Worm (Caenorhabditis elegans) whole organism, mixed stage, embryonic: ENCODE results near the gene alfa-1.

ENCODE experiments used
- M03D4.4 ChIP-seq: sonication (generic microtip); optimal IDR thresholded peaks from 2 replicates; lab custom pipeline; 2017; ENCODE audit warnings: mild to moderate bottlenecking, missing genetic modification characterization, missing compliant biosample characterization
- ceh-39 ChIP-seq: fragments of 150-350 bp; optimal IDR thresholded peaks from 2 replicates; lab custom pipeline; 2014; ENCODE audit warnings: missing biosample characterization, missing genetic modification characterization
- ceh-43 ChIP-seq: fragments of 200-800 bp; sonication (Bioruptor generic); optimal IDR thresholded peaks from 2 replicates; lab custom pipeline; 2018; ENCODE audit warnings: mild to moderate bottlenecking, missing genetic modification characterization, moderate library complexity, missing compliant biosample characterization
- ceh-83 ChIP-seq: fragments of 200-800 bp; sonication (Bioruptor generic); optimal IDR thresholded peaks from 2 replicates; lab custom pipeline; 2018; ENCODE audit warnings: mild to moderate bottlenecking, missing genetic modification characterization, missing compliant biosample characterization
- ces-1 ChIP-seq: fragments of 150-350 bp; optimal IDR thresholded peaks from 2 replicates; lab custom pipeline; 2014; ENCODE audit warnings: missing biosample characterization, missing genetic modification reagents, missing genetic modification characterization
- cnd-1 ChIP-seq: fragments of 200-800 bp; sonication (Bioruptor generic); optimal IDR thresholded peaks from 2 replicates; lab custom pipeline; 2018; ENCODE audit warnings: mild to moderate bottlenecking, missing genetic modification characterization, missing compliant biosample characterization
- ham-2 ChIP-seq: fragments of 200-800 bp; sonication (Bioruptor generic); optimal IDR thresholded peaks from 2 replicates; lab custom pipeline; 2018; ENCODE audit warnings: mild to moderate bottlenecking, missing genetic modification characterization, missing compliant biosample characterization
- hlh-1 ChIP-seq: fragments of 150-350 bp; optimal IDR thresholded peaks from 2 replicates; lab custom pipeline; 2014; ENCODE audit warnings: missing biosample characterization, missing genetic modification reagents, missing genetic modification characterization
- lin-32 ChIP-seq: fragments of 200-800 bp; sonication (Bioruptor generic); optimal IDR thresholded peaks from 2 replicates; lab custom pipeline; 2018; ENCODE audit warnings: mild to moderate bottlenecking, missing genetic modification characterization, missing compliant biosample characterization
- lsy-2 ChIP-seq: fragments of 150-350 bp; optimal IDR thresholded peaks from 2 replicates; lab custom pipeline; 2014; ENCODE audit warnings: missing biosample characterization, missing genetic modification characterization
- mab-5 ChIP-seq: fragments of 150-350 bp; optimal IDR thresholded peaks from 2 replicates; lab custom pipeline; 2014; ENCODE audit warnings: missing biosample characterization, missing genetic modification characterization
- mep-1 ChIP-seq: fragments of 150-350 bp; optimal IDR thresholded peaks from 2 replicates; lab custom pipeline; 2017; ENCODE audit warnings: missing biosample characterization, missing genetic modification reagents, missing genetic modification characterization, inconsistent platforms
- mls-2 ChIP-seq: sonication (generic microtip); optimal IDR thresholded peaks from 2 replicates; lab custom pipeline; 2016; ENCODE audit warnings: mild to moderate bottlenecking, missing genetic modification characterization, moderate library complexity, missing compliant biosample characterization
- nhr-12 ChIP-seq: fragments of 150-350 bp; optimal IDR thresholded peaks from 2 replicates; lab custom pipeline; 2014; ENCODE audit warnings: missing biosample characterization, missing genetic modification characterization
- nhr-2 ChIP-seq: fragments of 150-350 bp; optimal IDR thresholded peaks from 2 replicates; lab custom pipeline; 2014; ENCODE audit warnings: missing biosample characterization, missing genetic modification characterization
- nhr-237 ChIP-seq: fragments of 150-350 bp; optimal IDR thresholded peaks from 2 replicates; lab custom pipeline; 2014; ENCODE audit warnings: missing biosample characterization, missing genetic modification characterization
- nhr-28 ChIP-seq: fragments of 150-350 bp; optimal IDR thresholded peaks from 2 replicates; lab custom pipeline; 2014; ENCODE audit warnings: missing biosample characterization, missing genetic modification characterization
- nhr-76 ChIP-seq: sonication (generic microtip); optimal IDR thresholded peaks from 2 replicates; lab custom pipeline; 2017; ENCODE audit warnings: missing biosample characterization, missing genetic modification characterization
- snpc-4 ChIP-seq: fragments of 150-350 bp; optimal IDR thresholded peaks from 2 replicates; lab custom pipeline; 2014; ENCODE audit warnings: missing biosample characterization, missing genetic modification characterization
- sptf-1 ChIP-seq: sonication (generic microtip); optimal IDR thresholded peaks from 2 replicates; lab custom pipeline; 2017; ENCODE audit warnings: mild to moderate bottlenecking, missing genetic modification characterization, moderate library complexity, missing compliant biosample characterization
- tbx-8 ChIP-seq: fragments of 200-800 bp; sonication (Bioruptor generic); optimal IDR thresholded peaks from 2 replicates; lab custom pipeline; 2018; ENCODE audit warnings: mild to moderate bottlenecking, missing genetic modification characterization, moderate library complexity, missing compliant biosample characterization
- unc-120 ChIP-seq: sonication (generic microtip); optimal IDR thresholded peaks from 2 replicates; lab custom pipeline; 2017; ENCODE audit warnings: missing genetic modification characterization, missing compliant biosample characterization; ENCODE audit not compliant: poor library complexity, severe bottlenecking
- unc-62 ChIP-seq: fragments of 150-350 bp; optimal IDR thresholded peaks from 2 replicates; lab custom pipeline; 2014; ENCODE audit warnings: missing biosample characterization, missing genetic modification reagents, missing genetic modification characterization
- zip-8 ChIP-seq: fragments of 150-350 bp; optimal IDR thresholded peaks from 2 replicates; lab custom pipeline; 2014; ENCODE audit warnings: missing biosample characterization, missing genetic modification characterization
- ztf-11 ChIP-seq: fragments of 150-350 bp; optimal IDR thresholded peaks from 2 replicates; lab custom pipeline; 2014; ENCODE audit warnings: missing biosample characterization, missing genetic modification characterization

alfa-1 gene

DNA sequence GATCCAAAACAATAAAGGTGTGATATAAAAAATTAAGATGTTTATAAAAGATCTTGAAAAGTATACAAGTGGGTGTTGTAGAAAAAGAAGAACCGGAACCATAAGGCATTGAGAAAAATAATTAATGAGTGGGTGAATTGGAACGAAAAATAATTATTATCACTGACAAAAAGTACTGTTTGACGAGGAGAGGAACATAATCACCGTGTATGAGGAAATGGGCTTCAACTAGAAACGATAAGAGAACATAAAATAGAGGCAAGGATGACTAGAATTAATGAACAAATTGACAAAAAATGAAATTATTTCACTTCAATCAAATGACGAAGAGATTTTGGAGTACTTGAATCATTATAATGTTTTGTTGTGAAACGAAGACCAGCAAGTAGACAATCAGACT, 44.1 kb downstream of the alfa-1 start:
- TF ChIP-seq mep-1 (tag; lab: Kevin White, UChicago) (no peak), mls-2 (tag; lab: Kevin White, UChicago) (no peak), zip-8 (tag; lab: Kevin White, UChicago) (no peak), M03D4.4 (tag; lab: Kevin White, UChicago) (no peak), ham-2 (no peak), lsy-2 (tag; lab: Kevin White, UChicago) (no peak), lin-32 (GFP tag; lab: Kevin White, UChicago) (no peak), ztf-11 (tag; lab: Kevin White, UChicago) (no peak), tbx-8 (no peak), ceh-83 (GFP tag; lab: Kevin White, UChicago) (no peak), sptf-1 (tag; lab: Kevin White, UChicago) (no peak), mab-5 (no peak), ceh-43 (GFP tag; lab: Kevin White, UChicago) (no peak), nhr-2 (tag; lab: Kevin White, UChicago) (no peak), unc-62 (GFP tag; lab: Kevin White, UChicago) (no peak), nhr-76 (no peak), ceh-39 (tag; lab: Kevin White, UChicago) (no peak)

DNA sequence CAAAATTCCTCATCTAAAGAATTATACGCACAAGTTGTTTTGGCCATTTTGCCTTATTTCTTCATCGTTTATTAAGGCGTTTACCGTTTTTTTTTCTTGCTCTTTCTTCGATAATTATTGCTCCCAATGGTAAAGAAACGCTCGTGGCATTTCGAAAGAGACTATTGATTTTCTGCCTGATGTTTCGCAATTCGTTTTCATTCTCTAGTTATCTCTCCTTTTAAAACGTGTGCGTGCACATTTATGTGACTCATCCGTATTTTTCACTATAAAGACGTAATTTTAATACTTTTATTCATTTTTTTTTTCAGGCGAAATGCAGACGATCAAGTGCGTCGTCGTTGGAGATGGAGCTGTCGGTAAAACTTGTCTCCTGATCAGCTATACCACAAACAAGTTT, 46.2 kb downstream of the alfa-1 start, which contains the start of gene cdc-42:
TSS of gene cdc-42 (plus strand) at position 312 of the 400 bp plus-strand sequence.
- TF ChIP-seq snpc-4 (tag; lab: Kevin White, UChicago) (no peak), ces-1 (GFP tag; lab: Kevin White, UChicago) (peak; percentile 11)

DNA sequence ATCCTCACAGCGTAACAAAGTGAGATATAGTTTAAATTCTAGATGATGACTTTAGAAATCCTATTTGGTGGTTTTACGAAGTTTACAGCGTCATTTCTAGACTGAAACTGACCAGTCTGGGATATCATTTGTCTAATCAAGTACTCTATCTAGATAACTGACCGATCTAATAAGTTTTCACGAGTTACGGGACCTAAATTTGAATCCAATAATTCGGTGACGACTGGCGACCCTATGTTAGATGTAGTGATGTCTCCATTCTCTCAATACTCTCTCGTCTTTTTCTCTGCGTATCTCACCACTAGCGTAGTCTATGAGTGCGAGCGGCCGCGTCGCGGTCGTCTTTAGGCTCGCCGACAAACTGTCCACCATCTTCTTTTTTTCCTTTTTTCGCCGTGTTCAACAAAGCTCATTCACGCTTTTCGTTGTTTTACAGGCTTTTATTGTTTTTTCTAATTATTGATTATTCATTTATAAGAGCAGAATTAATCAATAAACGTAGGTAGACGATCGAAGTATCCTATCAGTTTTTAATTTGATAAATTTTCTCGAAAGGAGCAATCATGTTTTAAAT, 46.9 kb downstream of the alfa-1 start:
- TF ChIP-seq ceh-39 (tag; lab: Kevin White, UChicago) (peak; percentile 14), ham-2 (no peak), lsy-2 (tag; lab: Kevin White, UChicago) (peak; percentile 4), ces-1 (GFP tag; lab: Kevin White, UChicago) (peak; percentile 69), sptf-1 (tag; lab: Kevin White, UChicago) (no peak), ceh-43 (GFP tag; lab: Kevin White, UChicago) (no peak), mep-1 (tag; lab: Kevin White, UChicago) (peak; percentile 42), nhr-28 (tag; lab: Kevin White, UChicago) (no peak), nhr-12 (tag; lab: Kevin White, UChicago) (no peak), unc-120 (tag; lab: Kevin White, UChicago) (peak; percentile 25), cnd-1 (tag; lab: Kevin White, UChicago) (no peak)

- TF ChIP-seq hlh-1 (tag; lab: Kevin White, UChicago) (peak; percentile 64), ceh-83 (GFP tag; lab: Kevin White, UChicago) (no peak), lin-32 (GFP tag; lab: Kevin White, UChicago) (peak; percentile 10)
These were observed 48.0 kb downstream of the alfa-1 start for ce11 chrII:7614334-7614733.

DNA sequence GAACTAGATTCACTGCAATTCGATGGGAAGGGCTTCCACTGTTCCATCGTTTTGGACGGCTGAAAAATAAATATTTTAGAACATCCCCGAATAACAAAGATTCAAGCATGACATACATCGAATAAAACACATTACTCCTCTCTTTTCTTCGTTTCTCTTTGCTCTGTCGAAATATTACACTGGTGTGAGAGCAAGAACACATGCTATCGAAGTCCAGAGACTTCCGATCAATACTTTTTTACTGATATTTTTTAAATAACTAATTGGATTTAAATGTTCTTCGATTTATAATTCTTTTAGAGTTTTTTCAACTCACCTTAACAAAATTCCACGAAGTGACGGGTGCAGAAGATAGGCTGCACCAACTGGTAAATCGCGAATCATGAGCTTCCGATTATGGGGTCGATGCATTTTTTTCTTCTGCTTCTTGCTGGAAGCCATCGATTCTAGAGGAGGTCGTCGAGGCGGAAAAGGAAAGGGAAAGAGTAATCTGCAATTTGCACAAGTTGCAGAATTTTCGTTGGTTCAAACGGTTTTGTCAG, 49.0 kb downstream of the alfa-1 start, which contains the start of the genes oig-4 and R07G3.7:
TSS of gene oig-4 (plus strand) at position 301 of the 542 bp plus-strand sequence.
TSS of gene R07G3.7 (minus strand) at position 492 of the 542 bp plus-strand sequence.
- TF ChIP-seq nhr-237 (tag; lab: Kevin White, UChicago) (no peak), hlh-1 (tag; lab: Kevin White, UChicago) (peak; percentile 29)
